Worm (Caenorhabditis elegans): ENCODE results near the gene F36H5.10.

DNA sequence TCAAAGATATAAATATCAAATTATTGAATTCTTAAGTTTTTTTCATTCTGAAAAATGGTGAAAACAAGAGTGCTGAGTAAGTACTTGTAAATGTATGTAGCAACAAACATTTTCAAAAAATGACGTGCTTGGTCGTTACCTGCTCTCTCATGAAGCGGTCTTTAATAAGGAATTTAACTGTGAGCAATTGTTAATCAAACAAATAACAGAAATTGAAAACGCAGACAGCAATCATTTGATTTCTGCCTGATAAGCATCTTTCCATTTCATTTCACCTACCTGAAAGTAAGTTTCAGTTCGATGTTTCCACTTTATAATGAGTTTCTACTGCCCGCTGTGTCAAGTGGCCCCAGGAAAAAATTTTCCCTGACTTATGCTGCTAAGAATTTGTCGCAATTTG is 5.9 kb downstream of the F36H5.10 start, which contains the start of gene math-28:
- TF ChIP-seq unc-62 (GFP tag; optimal IDR thresholded peaks at IDR 0.05) (no peak), nhr-12 (tag; optimal IDR thresholded peaks at IDR 0.05) (no peak), flh-1 (GFP tag; optimal IDR thresholded peaks at IDR 0.05) (no peak), pha-4 (tag; optimal IDR thresholded peaks at IDR 0.05) (no peak), ces-1 (GFP tag; optimal IDR thresholded peaks at IDR 0.05) (no peak), nhr-237 (tag; optimal IDR thresholded peaks at IDR 0.05) (no peak), sptf-1 (tag; optimal IDR thresholded peaks at IDR 0.05) (no peak), bed-3 (GFP tag; optimal IDR thresholded peaks at IDR 0.05) (no peak), lsy-2 (tag; optimal IDR thresholded peaks at IDR 0.05) (no peak), nhr-76 (tag; optimal IDR thresholded peaks at IDR 0.05) (no peak)

All from whole organism, mixed stage, embryonic.